Worm (Caenorhabditis elegans) whole organism, L4 larva: ENCODE measurements around the gene skih-2.

Experiments
- F44E2.7 ChIP-seq: fragments of 200-800 bp; sonication (Bioruptor generic); IDR thresholded peaks from 2 replicates; pipeline ENCODE4 v2.1.2; 2022; ENCODE audit warnings: missing genetic modification characterization, missing compliant biosample characterization
- R02D3.7 ChIP-seq: fragments of 150-350 bp; sonication (generic microtip); optimal IDR thresholded peaks from 3 replicates; lab custom pipeline; 2014; ENCODE audit warnings: missing biosample characterization, missing genetic modification characterization
- T20F7.1 ChIP-seq: fragments of 200-800 bp; sonication (Bioruptor generic); optimal IDR thresholded peaks from 2 replicates; lab custom pipeline; 2018; ENCODE audit warnings: mild to moderate bottlenecking, missing genetic modification characterization, missing compliant biosample characterization
- ama-1 ChIP-seq: fragments of 150-350 bp; optimal IDR thresholded peaks from 2 replicates; lab custom pipeline; 2014; ENCODE audit warnings: inconsistent platforms, mixed read lengths
- ceh-32 ChIP-seq: sonication (generic microtip); optimal IDR thresholded peaks from 2 replicates; lab custom pipeline; 2016; ENCODE audit warnings: mild to moderate bottlenecking, missing genetic modification characterization, missing compliant biosample characterization; ENCODE audit not compliant: poor library complexity
- ceh-82 ChIP-seq: sonication (generic microtip); optimal IDR thresholded peaks from 2 replicates; lab custom pipeline; 2017; ENCODE audit warnings: missing biosample characterization, missing genetic modification characterization
- ctbp-1 ChIP-seq: fragments of 200-800 bp; sonication (Bioruptor generic); IDR thresholded peaks from 2 replicates; pipeline ENCODE4 v1.3.6; 2022; ENCODE audit warnings: missing genetic modification reagents, missing genetic modification characterization, missing compliant biosample characterization
- daf-12 ChIP-seq: fragments of 150-350 bp; optimal IDR thresholded peaks from 2 replicates; lab custom pipeline; 2014; ENCODE audit warnings: missing biosample characterization, missing genetic modification reagents, missing genetic modification characterization
- daf-16 ChIP-seq, 3 experiments: sonication (generic microtip); optimal IDR thresholded peaks; 2 replicates each; lab custom pipeline; 2016 to 2017; ENCODE audit warnings: missing genetic modification characterization in 3 of 3, missing genetic modification reagents in 3 of 3, mild to moderate bottlenecking in 2 of 3, missing compliant biosample characterization in 2 of 3, missing biosample characterization in 1 of 3, moderate library complexity in 1 of 3
- daf-8 ChIP-seq: fragments of 200-800 bp; sonication (Bioruptor generic); IDR thresholded peaks from 2 replicates; pipeline ENCODE4 v1.3.6; 2022; ENCODE audit warnings: missing genetic modification characterization, missing compliant biosample characterization
- dmd-6 ChIP-seq: fragments of 200-800 bp; sonication (Bioruptor generic); IDR thresholded peaks from 2 replicates; pipeline ENCODE4 v1.3.6; 2022; ENCODE audit warnings: missing genetic modification reagents, missing genetic modification characterization, missing compliant biosample characterization
- dpl-1 ChIP-seq: fragments of 150-350 bp; optimal IDR thresholded peaks from 2 replicates; lab custom pipeline; 2014; ENCODE audit warnings: missing biosample characterization, missing genetic modification reagents, missing genetic modification characterization
- dve-1 ChIP-seq: sonication (generic microtip); optimal IDR thresholded peaks from 2 replicates; lab custom pipeline; 2017; ENCODE audit warnings: antibody characterized with exemption, mild to moderate bottlenecking, missing genetic modification characterization, missing compliant biosample characterization; ENCODE audit not compliant: insufficient read depth
- fos-1 ChIP-seq: fragments of 150-350 bp; optimal IDR thresholded peaks from 2 replicates; lab custom pipeline; 2014; ENCODE audit warnings: missing biosample characterization, missing genetic modification characterization
- gei-8 ChIP-seq: fragments of 200-800 bp; sonication (Bioruptor generic); optimal IDR thresholded peaks from 2 replicates; lab custom pipeline; 2018; ENCODE audit warnings: mild to moderate bottlenecking, missing genetic modification characterization, missing compliant biosample characterization
- lin-1 ChIP-seq: fragments of 200-800 bp; sonication (Bioruptor generic); IDR thresholded peaks from 2 replicates; pipeline ENCODE4 v1.3.6; 2022; ENCODE audit warnings: missing genetic modification reagents, missing genetic modification characterization, missing compliant biosample characterization
- lin-15B ChIP-seq: fragments of 150-350 bp; sonication (generic microtip); optimal IDR thresholded peaks from 3 replicates; lab custom pipeline; 2014; ENCODE audit warnings: missing biosample characterization, missing genetic modification characterization
- lsy-2 ChIP-seq, 2 experiments: fragments of 150-350 bp in 1 of 2; sonication (generic microtip) in 1 of 2; optimal IDR thresholded peaks; 2 replicates each; lab custom pipeline; 2014 to 2017; ENCODE audit warnings: missing biosample characterization in 2 of 2, missing genetic modification characterization in 2 of 2
- mdt-29 ChIP-seq: fragments of 200-800 bp; sonication (Bioruptor generic); IDR thresholded peaks from 2 replicates; pipeline ENCODE4 v1.3.6; 2022; ENCODE audit warnings: missing genetic modification reagents, missing genetic modification characterization, missing compliant biosample characterization
- mep-1 ChIP-seq: fragments of 150-350 bp; sonication (generic microtip); optimal IDR thresholded peaks from 3 replicates; lab custom pipeline; 2014; ENCODE audit warnings: missing biosample characterization, missing genetic modification characterization
- nhr-102 ChIP-seq: sonication (generic microtip); optimal IDR thresholded peaks from 2 replicates; lab custom pipeline; 2016; ENCODE audit warnings: mild to moderate bottlenecking, missing genetic modification characterization, moderate library complexity, missing compliant biosample characterization
- nhr-111 ChIP-seq: fragments of 200-800 bp; sonication (Bioruptor generic); optimal IDR thresholded peaks from 2 replicates; lab custom pipeline; 2018; ENCODE audit warnings: mild to moderate bottlenecking, missing genetic modification characterization, missing compliant biosample characterization
- nhr-25 ChIP-seq: sonication (generic microtip); optimal IDR thresholded peaks from 2 replicates; lab custom pipeline; 2017; ENCODE audit warnings: missing genetic modification characterization, mild to moderate bottlenecking, missing compliant biosample characterization, antibody characterized with exemption, moderate library complexity, borderline replicate concordance; ENCODE audit not compliant: insufficient read depth
- nhr-28 ChIP-seq: fragments of 150-350 bp; optimal IDR thresholded peaks from 2 replicates; lab custom pipeline; 2014; ENCODE audit warnings: missing biosample characterization, missing genetic modification characterization
- nhr-6 ChIP-seq: fragments of 150-350 bp; optimal IDR thresholded peaks from 2 replicates; lab custom pipeline; 2014; ENCODE audit warnings: missing biosample characterization, missing genetic modification characterization
- nhr-76 ChIP-seq: fragments of 150-350 bp; optimal IDR thresholded peaks from 2 replicates; lab custom pipeline; 2014; ENCODE audit warnings: missing biosample characterization, missing genetic modification characterization
- nhr-77 ChIP-seq: fragments of 150-350 bp; optimal IDR thresholded peaks from 2 replicates; lab custom pipeline; 2014; ENCODE audit warnings: missing biosample characterization, missing genetic modification characterization
- pqm-1 ChIP-seq: sonication (generic microtip); optimal IDR thresholded peaks from 2 replicates; lab custom pipeline; 2017; ENCODE audit warnings: missing biosample characterization, missing genetic modification characterization
- set-16 ChIP-seq: fragments of 200-800 bp; sonication (Bioruptor generic); IDR thresholded peaks from 2 replicates; pipeline ENCODE4 v1.3.6; 2022; ENCODE audit warnings: missing genetic modification reagents, missing genetic modification characterization, missing compliant biosample characterization
- unc-39 ChIP-seq: sonication (generic microtip); optimal IDR thresholded peaks from 2 replicates; lab custom pipeline; 2017; ENCODE audit warnings: missing biosample characterization, missing genetic modification characterization
- unc-62 ChIP-seq, 3 experiments: fragments of 150-350 bp in 1 of 3; sonication (generic microtip); optimal IDR thresholded peaks in 2 of 3; peaks in 1 of 3; 1 replicate in 1 of 3; 2 replicates in 2 of 3; lab custom pipeline; 2014 to 2017; ENCODE audit warnings: missing biosample characterization in 3 of 3, missing genetic modification characterization in 3 of 3, missing genetic modification reagents in 3 of 3, missing genotype in 1 of 3
- vab-7 ChIP-seq: fragments of 200-800 bp; sonication (Bioruptor generic); IDR thresholded peaks from 2 replicates; pipeline ENCODE4 v1.3.6; 2022; ENCODE audit warnings: missing genetic modification reagents, missing genetic modification characterization, missing compliant biosample characterization
- zag-1 ChIP-seq: fragments of 150-350 bp; optimal IDR thresholded peaks from 2 replicates; lab custom pipeline; 2014; ENCODE audit warnings: missing biosample characterization, missing genetic modification characterization
- zfp-2 ChIP-seq: sonication (generic microtip); optimal IDR thresholded peaks from 2 replicates; lab custom pipeline; 2016; ENCODE audit warnings: mild to moderate bottlenecking, missing genetic modification characterization, missing compliant biosample characterization
- zip-2 ChIP-seq: fragments of 150-350 bp; optimal IDR thresholded peaks from 2 replicates; lab custom pipeline; 2014; ENCODE audit warnings: missing biosample characterization, missing genetic modification characterization

Gene skih-2

ce11 chrIV:11131268-11131667 lies 10.9 kb downstream of the skih-2 start, which contains the start of gene ard-1:
TSS of gene ard-1 (plus strand) at chrIV:11131279.
- TF ChIP-seq ctbp-1 (GFP tag; lab: Robert Waterston, UW) = peak; percentile 10; the same call in 1 of the 2 replicates
- no peak for TF ChIP-seq nhr-102 (tag; lab: Kevin White, UChicago)
- no peak for TF ChIP-seq T20F7.1

ce11 chrIV:11130774-11131173 lies 11.4 kb downstream of the skih-2 start:
- TF ChIP-seq daf-8 (GFP tag; lab: Robert Waterston, UW) (no peak), dve-1 (peak; percentile 69), nhr-77 (tag; lab: Kevin White, UChicago) (peak; percentile 32), mep-1 (tag; lab: Kevin White, UChicago) (peak; percentile 47), daf-16 (GFP tag; optimal IDR thresholded peaks at IDR 0.05; lab: Kevin White, UChicago) (no peak), daf-16 (tag; optimal IDR thresholded peaks at IDR 0.05; lab: Kevin White, UChicago) (peak; percentile 83), R02D3.7 (tag; lab: Kevin White, UChicago) (no peak), unc-39 (tag; lab: Kevin White, UChicago) (no peak), nhr-111 (GFP tag; lab: Kevin White, UChicago) (no peak), lsy-2 (tag; optimal IDR thresholded peaks at IDR 0.05; lab: Kevin White, UChicago) (peak in 1 of 2 experiments; percentile 12), nhr-28 (tag; lab: Kevin White, UChicago) (peak; percentile 20), zip-2 (tag; lab: Kevin White, UChicago) (no peak)

ce11 chrIV:11126028-11126427 lies 16.1 kb downstream of the skih-2 start:
- TF ChIP-seq set-16 (GFP tag; lab: Robert Waterston, UW) (0 out of 2 replicates have a peak, but pooled peaks have one; percentile 6), ceh-82 (tag; lab: Kevin White, UChicago) (no peak), lsy-2 (tag; optimal IDR thresholded peaks at IDR 0.05; lab: Kevin White, UChicago) (no peak), nhr-28 (tag; lab: Kevin White, UChicago) (no peak), vab-7 (GFP tag; lab: Robert Waterston, UW) (no peak), nhr-76 (tag; lab: Kevin White, UChicago) (no peak), zag-1 (no peak), lin-1 (GFP tag; lab: Robert Waterston, UW) (no peak), ceh-32 (tag; lab: Kevin White, UChicago) (no peak), T20F7.1 (no peak), mdt-29 (GFP tag; lab: Robert Waterston, UW) (no peak), unc-62 (GFP tag; optimal IDR thresholded peaks at IDR 0.05 in 1 of 2; lab: Kevin White, UChicago) (peak in 1 of 2 experiments; percentile 92), unc-62 (tag; optimal IDR thresholded peaks at IDR 0.05; lab: Kevin White, UChicago) (no peak)
- TF ChIP-seq, all 104 proteins: peak for 2

DNA sequence TGAATTAATAATTGTTTCAGACTA lies 16.3 kb downstream of the skih-2 start, which contains the start of gene swsn-4:
TSS of gene swsn-4 (plus strand) at position 21 of the 24 bp plus-strand sequence.
- TF ChIP-seq T20F7.1 (no peak), F44E2.7 (no peak), ama-1 (no peak), pqm-1 (no peak), lin-15B (tag; lab: Kevin White, UChicago) (no peak), zfp-2 (tag; lab: Kevin White, UChicago) (no peak)

ce11 chrIV:11125604-11126003 lies 16.6 kb downstream of the skih-2 start:
- no peak for TF ChIP-seq dmd-6 (GFP tag; lab: Robert Waterston, UW)
- peak in 1 of 2 experiments; percentile 33 for TF ChIP-seq unc-62 (GFP tag; optimal IDR thresholded peaks at IDR 0.05 in 1 of 2; lab: Kevin White, UChicago)
- no peak for TF ChIP-seq unc-62 (tag; optimal IDR thresholded peaks at IDR 0.05; lab: Kevin White, UChicago)
- no peak for TF ChIP-seq daf-8 (GFP tag; lab: Robert Waterston, UW)
- TF ChIP-seq fos-1 (tag; lab: Kevin White, UChicago) = no peak
- TF ChIP-seq daf-12 (tag; lab: Kevin White, UChicago) = no peak
- TF ChIP-seq nhr-25 (tag; lab: Kevin White, UChicago) = no peak
- no peak for TF ChIP-seq gei-8
- TF ChIP-seq nhr-28 (tag; lab: Kevin White, UChicago) = peak; percentile 15
- TF ChIP-seq nhr-6 (tag; lab: Kevin White, UChicago) = no peak
- peak; percentile 73 for TF ChIP-seq dpl-1 (GFP tag; lab: Kevin White, UChicago)
- TF ChIP-seq zag-1 = no peak
